Fruit fly (Drosophila melanogaster) whole organism, pupa: ENCODE results near the gene CG42488.

Source experiments
- CG10348 ChIP-seq: fragments of 200-800 bp; sonication (Bioruptor generic); IDR thresholded peaks from 2 replicates; pipeline ENCODE4 v1.3.6; 2022; ENCODE audit warnings: missing biosample characterization, missing genetic modification characterization
- CG12605 ChIP-seq: fragments of 200-800 bp; sonication (Bioruptor generic); IDR thresholded peaks from 2 replicates; pipeline ENCODE4 v1.3.6; 2022; ENCODE audit warnings: missing biosample characterization, missing genetic modification characterization
- CG13204 ChIP-seq: fragments of 200-800 bp; sonication (Bioruptor generic); optimal IDR thresholded peaks from 2 replicates; lab custom pipeline; 2018; ENCODE audit warnings: missing biosample characterization, mild to moderate bottlenecking, missing genetic modification characterization, moderate library complexity
- CG14655 ChIP-seq: fragments of 200-800 bp; sonication (Bioruptor generic); optimal IDR thresholded peaks from 3 replicates; lab custom pipeline; 2017; ENCODE audit warnings: mild to moderate bottlenecking, missing biosample characterization, missing genetic modification reagents, missing genetic modification characterization
- CG15710 ChIP-seq: fragments of 200-800 bp; sonication (Bioruptor generic); optimal IDR thresholded peaks from 2 replicates; lab custom pipeline; 2018; ENCODE audit warnings: missing biosample characterization, mild to moderate bottlenecking, missing genetic modification characterization, moderate library complexity
- CG17806 ChIP-seq: fragments of 200-800 bp; sonication (Bioruptor generic); optimal IDR thresholded peaks from 2 replicates; lab custom pipeline; 2018; ENCODE audit warnings: missing biosample characterization, mild to moderate bottlenecking, missing genetic modification characterization, moderate library complexity
- CG32121 ChIP-seq: fragments of 200-800 bp; sonication (Bioruptor generic); IDR thresholded peaks from 2 replicates; pipeline ENCODE4 v1.3.6; 2022; ENCODE audit warnings: missing biosample characterization, missing genetic modification characterization
- CG34367 ChIP-seq: fragments of 200-800 bp; sonication (Bioruptor generic); optimal IDR thresholded peaks from 2 replicates; lab custom pipeline; 2018; ENCODE audit warnings: missing biosample characterization, mild to moderate bottlenecking, missing genetic modification characterization
- CG4496 ChIP-seq: fragments of 200-800 bp; sonication (Bioruptor generic); IDR thresholded peaks from 3 replicates; pipeline ENCODE4 v1.3.6; 2022; ENCODE audit warnings: missing biosample characterization, missing genetic modification characterization
- CG8159 ChIP-seq: fragments of 200-800 bp; sonication (Bioruptor generic); optimal IDR thresholded peaks from 3 replicates; lab custom pipeline; 2018; ENCODE audit warnings: missing biosample characterization, mild to moderate bottlenecking, missing genetic modification characterization, moderate library complexity
- CG8301 ChIP-seq: fragments of 200-800 bp; sonication (Bioruptor generic); optimal IDR thresholded peaks from 2 replicates; lab custom pipeline; 2018; ENCODE audit warnings: missing biosample characterization, mild to moderate bottlenecking, missing genetic modification characterization
- CG9948 ChIP-seq: fragments of 200-800 bp; sonication (Bioruptor generic); optimal IDR thresholded peaks from 2 replicates; lab custom pipeline; 2018; ENCODE audit warnings: missing biosample characterization, mild to moderate bottlenecking, missing genetic modification characterization, moderate library complexity
- D1 ChIP-seq: fragments of 200-800 bp; sonication (Bioruptor generic); optimal IDR thresholded peaks from 2 replicates; lab custom pipeline; 2018; ENCODE audit warnings: missing biosample characterization, mild to moderate bottlenecking, missing genetic modification characterization, moderate library complexity
- EcR ChIP-seq: fragments of 200-800 bp; sonication (Bioruptor generic); optimal IDR thresholded peaks from 3 replicates; lab custom pipeline; 2019; ENCODE audit warnings: missing biosample characterization, missing genetic modification characterization, mild to moderate bottlenecking, moderate library complexity, missing genetic modification reagents
- Ets98B ChIP-seq: fragments of 200-800 bp; sonication (Bioruptor generic); IDR thresholded peaks from 2 replicates; pipeline ENCODE4 v1.3.6; 2022; ENCODE audit warnings: missing biosample characterization, missing genetic modification characterization
- Pif1A ChIP-seq: fragments of 200-800 bp; sonication (Bioruptor generic); optimal IDR thresholded peaks from 3 replicates; lab custom pipeline; 2016; ENCODE audit warnings: missing biosample characterization, missing genetic modification characterization
- Pif1B ChIP-seq: fragments of 200-800 bp; sonication (Bioruptor generic); optimal IDR thresholded peaks from 3 replicates; lab custom pipeline; 2016; ENCODE audit warnings: missing biosample characterization, missing genetic modification characterization
- Snoo ChIP-seq: fragments of 200-800 bp; sonication (Bioruptor generic); optimal IDR thresholded peaks from 3 replicates; lab custom pipeline; 2017; ENCODE audit warnings: missing biosample characterization, mild to moderate bottlenecking, missing genetic modification characterization, inconsistent platforms
- fd96Ca ChIP-seq: fragments of 200-800 bp; sonication (Bioruptor generic); IDR thresholded peaks from 3 replicates; pipeline ENCODE4 v1.3.6; 2022; ENCODE audit warnings: missing biosample characterization, missing genetic modification characterization
- gl ChIP-seq: fragments of 200-800 bp; sonication (Bioruptor generic); optimal IDR thresholded peaks from 2 replicates; lab custom pipeline; 2018; ENCODE audit warnings: missing biosample characterization, mild to moderate bottlenecking, missing genetic modification characterization
- rn ChIP-seq: fragments of 200-800 bp; sonication (Bioruptor generic); IDR thresholded peaks from 2 replicates; pipeline ENCODE4 v1.3.6; 2022; ENCODE audit warnings: missing biosample characterization, missing genetic modification characterization

Gene CG42488

dm6 chr3R:25490375-25490774 is 7.5 kb downstream of the CG42488 start:
- peak; percentile 9 for TF ChIP-seq CG17806 (tag; lab: Kevin White, UChicago)
- no peak for TF ChIP-seq EcR (GFP tag; lab: Kevin White, UChicago)
- TF ChIP-seq gl (tag; lab: Kevin White, UChicago): no peak
- peak; percentile 32 for TF ChIP-seq CG8159 (tag; lab: Kevin White, UChicago)
- TF ChIP-seq D1 (tag; lab: Kevin White, UChicago): peak; percentile 2
- peak; percentile 65 for TF ChIP-seq CG8301 (tag; lab: Kevin White, UChicago)
- peak; percentile 67 for TF ChIP-seq CG32121
- peak; percentile 15 for TF ChIP-seq CG15710 (tag; lab: Kevin White, UChicago)
- no peak for TF ChIP-seq CG13204
- TF ChIP-seq CG9948 (tag; lab: Kevin White, UChicago): peak; percentile 54
- TF ChIP-seq rn (GFP tag; lab: Robert Waterston, UW): 0 out of 2 replicates have a peak, but pooled peaks have one; percentile 27
- no peak; the same call in 1 of the 2 replicates for TF ChIP-seq CG10348 (GFP tag; lab: Robert Waterston, UW)
- TF ChIP-seq fd96Ca (GFP tag; lab: Robert Waterston, UW): peak; percentile 86
- peak; percentile 59 for TF ChIP-seq CG12605 (GFP tag; lab: Robert Waterston, UW)
- peak; percentile 64 for TF ChIP-seq Pif1B (GFP tag; lab: Kevin White, UChicago)
- peak; percentile 91 for TF ChIP-seq CG4496
- peak; percentile 79 for TF ChIP-seq Ets98B
- peak; percentile 28 for TF ChIP-seq Snoo
- TF ChIP-seq CG34367 (tag; lab: Kevin White, UChicago): peak; percentile 40
- peak; percentile 70 for TF ChIP-seq Pif1A (GFP tag; lab: Kevin White, UChicago)
- peak; percentile 66 for TF ChIP-seq CG14655 (GFP tag; lab: Kevin White, UChicago)

DNA sequence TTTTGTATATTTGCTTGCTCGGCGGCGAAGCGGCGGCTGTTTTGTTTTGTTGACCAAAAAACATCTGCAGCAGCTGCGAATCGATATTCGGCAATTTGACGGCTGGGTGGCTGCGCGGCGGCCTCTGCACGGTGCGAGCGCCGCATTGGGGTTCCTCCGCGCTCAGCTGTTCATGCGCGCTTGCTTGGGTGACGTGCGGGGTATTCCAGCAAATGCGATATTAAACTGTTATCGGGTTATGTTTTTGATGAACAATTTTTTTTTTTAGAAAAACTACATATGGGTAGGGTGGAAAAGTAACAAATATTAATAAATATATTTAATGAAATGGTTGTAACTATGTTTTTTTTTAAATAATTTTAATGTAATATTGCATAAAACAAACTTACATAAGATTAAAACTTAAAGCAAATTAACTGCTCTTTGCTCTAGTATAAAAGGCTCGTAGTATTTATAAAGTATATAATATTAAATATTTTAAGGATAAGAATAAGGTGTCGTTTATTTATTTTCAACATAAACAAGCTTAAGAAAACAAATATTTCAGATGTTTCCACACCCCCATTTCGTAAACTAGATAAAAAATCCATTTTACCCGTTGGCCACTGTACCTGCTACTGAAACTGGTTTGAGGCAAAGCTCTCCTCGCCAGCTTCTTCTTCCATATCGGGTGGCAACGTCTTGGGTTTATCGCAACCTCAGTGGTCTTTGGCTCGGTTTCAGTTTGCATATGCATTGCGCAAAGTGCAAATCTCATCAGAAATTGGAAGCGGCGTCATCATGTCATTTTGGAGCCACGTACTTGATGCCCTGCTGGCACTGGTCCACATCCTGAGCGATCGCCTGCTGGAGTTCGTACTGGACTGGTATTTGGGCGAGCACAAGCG is 8.1 kb downstream of the CG42488 start, which contains the start of the genes Gnpat and CG5112:
Gnpat (minus strand) TSS at position 159 of the 887 bp plus-strand sequence.
CG5112 (plus strand) TSS at position 683 of the 887 bp plus-strand sequence.
- TF ChIP-seq CG4496 (peak; percentile 6; the same call in 1 of the 3 replicates), Ets98B (peak; percentile 6; the same call in 1 of the 2 replicates), CG32121 (no peak), Pif1B (GFP tag; lab: Kevin White, UChicago) (no peak), CG9948 (tag; lab: Kevin White, UChicago) (peak; percentile 24), CG15710 (tag; lab: Kevin White, UChicago) (peak; percentile 44), CG10348 (GFP tag; lab: Robert Waterston, UW) (no peak), EcR (GFP tag; lab: Kevin White, UChicago) (peak; percentile 73), CG13204 (peak; percentile 11), CG12605 (GFP tag; lab: Robert Waterston, UW) (0 out of 2 replicates have a peak, but pooled peaks have one; percentile 32), fd96Ca (GFP tag; lab: Robert Waterston, UW) (no peak; the same call in 1 of the 3 replicates), CG14655 (GFP tag; lab: Kevin White, UChicago) (peak; percentile 19), CG34367 (tag; lab: Kevin White, UChicago) (no peak), Snoo (peak; percentile 44), gl (tag; lab: Kevin White, UChicago) (no peak), CG8301 (tag; lab: Kevin White, UChicago) (no peak), D1 (tag; lab: Kevin White, UChicago) (no peak), rn (GFP tag; lab: Robert Waterston, UW) (no peak), Pif1A (GFP tag; lab: Kevin White, UChicago) (no peak), CG8159 (tag; lab: Kevin White, UChicago) (peak; percentile 46), CG17806 (tag; lab: Kevin White, UChicago) (peak; percentile 13)

DNA sequence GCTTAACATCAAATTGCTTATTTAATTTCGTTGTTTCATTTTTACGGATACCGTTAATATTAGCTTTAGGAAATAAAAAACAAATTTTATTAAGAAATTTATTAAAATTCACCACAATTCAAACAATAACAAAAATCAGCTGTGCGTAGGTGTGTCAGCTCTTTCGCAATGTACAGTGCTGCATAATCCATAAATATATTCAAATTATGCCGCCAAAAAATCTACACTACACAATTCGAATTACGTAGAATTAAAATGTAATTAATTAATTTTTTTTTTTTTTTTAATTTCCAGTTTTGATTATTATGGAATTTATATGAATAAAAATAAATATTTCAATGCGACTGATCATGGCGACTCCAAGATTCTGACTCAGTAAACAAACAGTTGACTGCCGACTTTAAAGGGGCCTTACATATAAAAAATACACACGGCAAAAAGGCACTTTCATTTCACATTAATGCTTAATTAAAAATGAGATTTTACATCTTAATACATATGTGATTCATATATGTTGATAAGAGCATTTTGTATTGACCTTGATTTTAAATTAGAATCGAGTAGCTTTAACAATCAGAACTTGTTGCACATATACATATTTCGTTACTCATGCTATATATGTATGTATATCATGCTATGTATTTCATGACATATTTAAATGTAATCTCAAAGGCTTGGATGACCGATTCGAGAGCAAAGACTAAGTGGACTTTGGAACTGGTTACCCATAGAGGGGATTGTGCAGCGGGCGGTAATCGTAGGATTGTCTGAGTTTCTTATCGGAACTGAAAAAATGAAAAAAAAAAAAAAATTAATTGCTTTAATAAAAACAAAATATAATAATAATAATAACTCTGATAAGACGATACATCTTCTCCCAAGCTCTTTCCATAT is 10.6 kb downstream of the CG42488 start:
- 0 out of 3 replicates have a peak, but pooled peaks have one; percentile 25 for TF ChIP-seq CG4496
- TF ChIP-seq rn (GFP tag; lab: Robert Waterston, UW): no peak
- TF ChIP-seq Pif1A (GFP tag; lab: Kevin White, UChicago): peak; percentile 57
- TF ChIP-seq CG9948 (tag; lab: Kevin White, UChicago): no peak
- no peak for TF ChIP-seq CG15710 (tag; lab: Kevin White, UChicago)
- TF ChIP-seq D1 (tag; lab: Kevin White, UChicago): peak; percentile 66
- peak; percentile 33 for TF ChIP-seq Snoo
- TF ChIP-seq CG13204: peak; percentile 39
- peak; percentile 4 for TF ChIP-seq CG34367 (tag; lab: Kevin White, UChicago)
- peak; percentile 38; the same call in 1 of the 2 replicates for TF ChIP-seq CG12605 (GFP tag; lab: Robert Waterston, UW)
- no peak for TF ChIP-seq Ets98B
- no peak for TF ChIP-seq CG10348 (GFP tag; lab: Robert Waterston, UW)
- TF ChIP-seq CG32121: 0 out of 2 replicates have a peak, but pooled peaks have one; percentile 25
- TF ChIP-seq EcR (GFP tag; lab: Kevin White, UChicago): no peak
- peak; percentile 42 for TF ChIP-seq CG17806 (tag; lab: Kevin White, UChicago)
- no peak for TF ChIP-seq fd96Ca (GFP tag; lab: Robert Waterston, UW)
- TF ChIP-seq CG8301 (tag; lab: Kevin White, UChicago): peak; percentile 57
- TF ChIP-seq Pif1B (GFP tag; lab: Kevin White, UChicago): peak; percentile 71
- TF ChIP-seq CG8159 (tag; lab: Kevin White, UChicago): peak; percentile 41
- peak; percentile 82 for TF ChIP-seq gl (tag; lab: Kevin White, UChicago)
- TF ChIP-seq CG14655 (GFP tag; lab: Kevin White, UChicago): peak; percentile 65
